Worm (Caenorhabditis elegans): ENCODE data around the gene C24D10.5.

ce11 chrIV:5109943-5110342, 40.0 kb upstream of the C24D10.5 start:
- TF ChIP-seq aly-2 (tag; optimal IDR thresholded peaks at IDR 0.05) (no peak), unc-62 (GFP tag; optimal IDR thresholded peaks at IDR 0.05 in 1 of 2) (no peak), unc-62 (tag; optimal IDR thresholded peaks at IDR 0.05) (no peak), lin-13 (GFP tag; optimal IDR thresholded peaks at IDR 0.05) (no peak), ZK337.2 (GFP tag; IDR thresholded peaks at IDR 0.05) (no peak), ceh-82 (tag; optimal IDR thresholded peaks at IDR 0.05) (no peak), unc-39 (tag; optimal IDR thresholded peaks at IDR 0.05) (no peak), jun-1 (tag; optimal IDR thresholded peaks at IDR 0.05) (no peak), spr-1 (tag; optimal IDR thresholded peaks at IDR 0.05) (no peak), R02D3.7 (tag; optimal IDR thresholded peaks at IDR 0.05) (no peak), nhr-237 (tag; optimal IDR thresholded peaks at IDR 0.05) (no peak)
